Worm (Caenorhabditis elegans): ENCODE measurements around the gene F40A3.7.

The F40A3.7 gene

DNA sequence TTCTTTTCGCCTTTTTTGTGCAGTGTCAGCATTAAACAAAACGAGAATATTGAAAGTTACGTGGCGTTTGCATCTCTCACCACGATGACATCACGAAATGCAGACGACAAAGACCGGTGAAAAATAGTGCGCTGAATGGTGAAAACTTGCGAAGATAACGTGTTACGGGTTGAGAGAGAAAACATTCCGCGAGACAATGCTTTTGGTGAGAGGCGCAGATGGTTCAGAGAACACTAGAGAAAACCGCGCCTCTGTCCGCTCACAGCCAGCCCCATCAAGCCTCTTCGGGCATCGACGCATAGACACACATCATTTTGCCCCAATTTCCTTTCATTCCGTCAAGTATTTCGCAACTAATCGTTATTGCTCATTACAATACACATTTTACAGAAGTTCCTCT lies 45.1 kb downstream of the F40A3.7 start, which contains the start of the genes C37C3.9 and C37C3.18:
Gene C37C3.9 (minus strand): TSS at position 98 of the 400 bp plus-strand sequence.
Gene C37C3.18 (plus strand): TSS at position 391 of the 400 bp plus-strand sequence.
- TF ChIP-seq F13H6.1 (tag; optimal IDR thresholded peaks at IDR 0.05) = no peak
- TF ChIP-seq elt-4 (tag; optimal IDR thresholded peaks at IDR 0.05) = no peak
- TF ChIP-seq T23F11.4 (GFP tag; optimal IDR thresholded peaks at IDR 0.05) = peak; percentile 39
- peak; percentile 73 for TF ChIP-seq unc-55 (GFP tag; optimal IDR thresholded peaks at IDR 0.05)
- no peak for TF ChIP-seq eyg-1 (tag; optimal IDR thresholded peaks at IDR 0.05)
- TF ChIP-seq ceh-31 (tag; optimal IDR thresholded peaks at IDR 0.05) = peak; percentile 42
- peak; percentile 29 for TF ChIP-seq ceh-34 (tag; optimal IDR thresholded peaks at IDR 0.05)
- TF ChIP-seq hlh-15 (tag; optimal IDR thresholded peaks at IDR 0.05) = no peak
- peak; percentile 6 for TF ChIP-seq hlh-30 (tag; optimal IDR thresholded peaks at IDR 0.05; ENCODE audit: insufficient read depth)
- TF ChIP-seq ceh-30 (tag; optimal IDR thresholded peaks at IDR 0.05) = no peak
- TF ChIP-seq nhr-232 (tag; optimal IDR thresholded peaks at IDR 0.05) = no peak
- TF ChIP-seq ceh-18 (tag; optimal IDR thresholded peaks at IDR 0.05) = peak; percentile 48
- peak; percentile 58 for TF ChIP-seq rnt-1 (tag; optimal IDR thresholded peaks at IDR 0.05)
- peak; percentile 31 for TF ChIP-seq pqm-1 (tag; optimal IDR thresholded peaks at IDR 0.05)
- no peak for TF ChIP-seq sox-2 (GFP tag; IDR thresholded peaks at IDR 0.05)
- peak; percentile 19 for TF ChIP-seq tbx-2 (tag; optimal IDR thresholded peaks at IDR 0.05)
- peak; percentile 63 for TF ChIP-seq nfya-1 (tag; optimal IDR thresholded peaks at IDR 0.05)
- TF ChIP-seq dve-1 (tag; optimal IDR thresholded peaks at IDR 0.05) = no peak

DNA sequence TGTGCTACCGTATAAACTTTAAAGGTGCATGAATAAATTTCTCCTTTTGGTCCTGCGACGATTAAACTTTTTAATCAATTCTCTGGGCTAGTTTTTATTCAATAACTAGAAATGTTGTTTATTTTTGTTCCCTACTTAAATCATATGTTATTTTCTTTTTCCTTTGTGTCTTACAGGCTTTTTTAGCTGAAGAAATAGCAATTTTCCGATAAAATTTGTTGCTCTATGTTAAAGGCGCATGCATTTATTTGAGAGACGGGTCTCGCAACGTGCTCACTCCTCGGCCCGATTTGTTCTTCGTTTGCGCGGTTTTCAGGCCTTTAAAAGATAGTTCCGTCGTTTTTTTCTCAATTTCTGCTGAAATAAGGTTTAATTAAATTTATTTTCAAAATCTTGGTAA lies 45.8 kb downstream of the F40A3.7 start:
- TF ChIP-seq ceh-6 (GFP tag; optimal IDR thresholded peaks at IDR 0.05) (no peak), ceh-24 (tag; optimal IDR thresholded peaks at IDR 0.05) (no peak), nhr-232 (tag; optimal IDR thresholded peaks at IDR 0.05) (no peak), sdc-2 (tag; optimal IDR thresholded peaks at IDR 0.05) (no peak), ets-4 (tag; optimal IDR thresholded peaks at IDR 0.05) (no peak), unc-86 (tag; optimal IDR thresholded peaks at IDR 0.05) (no peak), mec-3 (tag; optimal IDR thresholded peaks at IDR 0.05; ENCODE audit: borderline replicate concordance) (no peak)

DNA sequence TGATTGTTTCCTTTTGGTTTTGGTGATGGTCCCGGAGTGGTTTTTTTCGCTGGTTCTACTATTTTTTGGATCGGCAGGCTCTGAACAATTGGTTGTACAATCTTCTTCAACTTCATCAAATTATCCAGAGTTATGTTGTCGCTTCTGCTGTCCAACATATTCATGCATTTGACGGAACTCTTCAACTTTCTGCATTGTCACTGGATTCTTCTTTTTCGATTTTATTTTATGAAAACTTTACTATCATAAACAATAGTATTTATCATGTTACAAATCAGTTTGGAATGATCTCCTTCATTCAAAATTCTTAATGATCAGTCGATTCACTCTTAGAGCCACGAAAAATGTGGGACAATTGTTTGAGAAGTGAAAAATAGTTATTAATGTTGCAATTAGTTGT lies 47.6 kb downstream of the F40A3.7 start:
- TF ChIP-seq Y22D7AL.16 (tag; optimal IDR thresholded peaks at IDR 0.05) (no peak), ceh-31 (tag; optimal IDR thresholded peaks at IDR 0.05) (no peak), ama-1 (optimal IDR thresholded peaks at IDR 0.05) (no peak), C08G9.2 (tag; optimal IDR thresholded peaks at IDR 0.05) (no peak), ceh-6 (GFP tag; optimal IDR thresholded peaks at IDR 0.05) (no peak), elt-2 (tag; optimal IDR thresholded peaks at IDR 0.05) (no peak), mec-3 (tag; optimal IDR thresholded peaks at IDR 0.05; ENCODE audit: borderline replicate concordance) (no peak), npax-4 (tag; optimal IDR thresholded peaks at IDR 0.05) (no peak), hlh-8 (tag; optimal IDR thresholded peaks at IDR 0.05) (no peak), pha-2 (tag; optimal IDR thresholded peaks at IDR 0.05) (no peak), pag-3 (tag; optimal IDR thresholded peaks at IDR 0.05; ENCODE audit: borderline replicate concordance) (no peak), hlh-6 (tag; optimal IDR thresholded peaks at IDR 0.05) (no peak), nhr-11 (tag; optimal IDR thresholded peaks at IDR 0.05) (no peak), madf-2 (tag; optimal IDR thresholded peaks at IDR 0.05) (no peak), tbx-2 (tag; optimal IDR thresholded peaks at IDR 0.05) (no peak), ztf-16 (tag; optimal IDR thresholded peaks at IDR 0.05) (no peak), pat-9 (tag; optimal IDR thresholded peaks at IDR 0.05) (no peak), nfya-1 (tag; optimal IDR thresholded peaks at IDR 0.05) (no peak), ceh-24 (tag; optimal IDR thresholded peaks at IDR 0.05) (no peak), pros-1 (tag; optimal IDR thresholded peaks at IDR 0.05) (no peak)

DNA sequence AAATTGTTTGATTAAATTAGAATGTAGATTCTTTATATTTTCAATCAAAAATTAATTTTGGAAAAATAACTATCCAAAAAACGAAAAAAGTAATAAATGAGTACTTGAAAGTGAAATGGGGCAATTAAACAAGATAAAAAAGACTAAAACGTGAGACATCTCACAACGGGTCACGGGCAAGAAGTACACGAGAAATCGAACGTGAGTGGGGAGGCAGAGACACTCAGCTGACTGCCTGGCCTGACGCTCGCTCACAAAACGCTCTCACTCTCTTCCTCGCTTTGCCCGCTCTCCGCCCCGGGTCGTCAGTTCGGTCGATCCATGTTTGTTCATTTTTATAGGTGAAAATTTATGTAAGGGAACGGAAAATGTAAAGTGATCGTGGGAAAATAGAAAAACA lies 51.4 kb downstream of the F40A3.7 start:
- TF ChIP-seq hlh-30 (tag; optimal IDR thresholded peaks at IDR 0.05; ENCODE audit: insufficient read depth) = peak; percentile 72
- TF ChIP-seq odd-2 (tag; optimal IDR thresholded peaks at IDR 0.05) = no peak
- TF ChIP-seq Y22D7AL.16 (tag; optimal IDR thresholded peaks at IDR 0.05) = no peak
- no peak for TF ChIP-seq C38D4.7 (GFP tag; optimal IDR thresholded peaks at IDR 0.05)
- no peak for TF ChIP-seq ceh-34 (tag; optimal IDR thresholded peaks at IDR 0.05)
- TF ChIP-seq ceh-9 (tag; optimal IDR thresholded peaks at IDR 0.05) = no peak
- TF ChIP-seq mec-3 (tag; optimal IDR thresholded peaks at IDR 0.05; ENCODE audit: borderline replicate concordance) = no peak
- TF ChIP-seq unc-42 (tag; optimal IDR thresholded peaks at IDR 0.05) = peak; percentile 5
- TF ChIP-seq pax-1 (tag; optimal IDR thresholded peaks at IDR 0.05) = no peak

Measured in whole organism, late embryonic.